Worm (Caenorhabditis elegans) whole organism, dauer: ENCODE results near the gene clec-75.
"Not testable (repeated sequence)": the region's sequence is repeated elsewhere in the genome, so short reads cannot be mapped to it uniquely, and the experiment has no call there.

ENCODE experiments used
- unc-62 ChIP-seq: sonication (generic microtip); optimal IDR thresholded peaks from 2 replicates; lab custom pipeline; 2017; ENCODE audit warnings: missing biosample characterization, missing genetic modification reagents, missing genetic modification characterization

clec-75 gene

ce11 chrIV:3960396-3960795 lies at the start of gene clec-75:
TSS of gene clec-75 (plus strand) at chrIV:3960734.
- TF ChIP-seq unc-62 (GFP tag; lab: Kevin White, UChicago): no peak

- TF ChIP-seq unc-62 (GFP tag; lab: Kevin White, UChicago): not testable (repeated sequence)
Observed at ce11 chrIV:3911848-3912247, 48.7 kb upstream of the clec-75 start, which contains the start of gene F56D6.18. TSS of gene F56D6.18 (minus strand) at chrIV:3911948.

ce11 chrIV:3912598-3912997 lies 47.9 kb upstream of the clec-75 start, which contains the start of gene F56D6.20:
TSS of gene F56D6.20 (plus strand) at chrIV:3912898.
- no peak for TF ChIP-seq unc-62 (GFP tag; lab: Kevin White, UChicago)

ce11 chrIV:3914462-3914861 lies 46.1 kb upstream of the clec-75 start, which contains the start of gene F56D6.19:
TSS of gene F56D6.19 (plus strand) at chrIV:3914762.
- no peak for TF ChIP-seq unc-62 (GFP tag; lab: Kevin White, UChicago)

ce11 chrIV:3915296-3915695 lies 45.2 kb upstream of the clec-75 start, which contains the start of gene srz-20:
TSS of gene srz-20 (plus strand) at chrIV:3915596.
- TF ChIP-seq unc-62 (GFP tag; lab: Kevin White, UChicago): no peak

- TF ChIP-seq unc-62 (GFP tag; lab: Kevin White, UChicago): no peak
Observed at ce11 chrIV:3917405-3917804, 43.1 kb upstream of the clec-75 start, which contains the start of gene F56D6.14. TSS of gene F56D6.14 (plus strand) at chrIV:3917705.

ce11 chrIV:3918160-3918559 lies 42.4 kb upstream of the clec-75 start, which contains the start of gene F56D6.23:
TSS of gene F56D6.23 (plus strand) at chrIV:3918460.
- TF ChIP-seq unc-62 (GFP tag; lab: Kevin White, UChicago): no peak

- no peak for TF ChIP-seq unc-62 (GFP tag; lab: Kevin White, UChicago)
Observed at ce11 chrIV:3919506-3919905, 41.0 kb upstream of the clec-75 start, which contains the start of gene srz-19. TSS of gene srz-19 (plus strand) at chrIV:3919806.

ce11 chrIV:3921898-3922297 lies 38.6 kb upstream of the clec-75 start, which contains the start of gene clec-67:
TSS of gene clec-67 (plus strand) at chrIV:3922165.
- no peak for TF ChIP-seq unc-62 (GFP tag; lab: Kevin White, UChicago)

ce11 chrIV:3926117-3926516 lies 34.4 kb upstream of the clec-75 start, which contains the start of gene clec-68:
TSS of gene clec-68 (plus strand) at chrIV:3926417.
- no peak for TF ChIP-seq unc-62 (GFP tag; lab: Kevin White, UChicago)

- not testable (repeated sequence) for TF ChIP-seq unc-62 (GFP tag; lab: Kevin White, UChicago)
Observed at ce11 chrIV:3932408-3932807, 28.1 kb upstream of the clec-75 start, which contains the start of gene clec-70. TSS of gene clec-70 (plus strand) at chrIV:3932708.

- TF ChIP-seq unc-62 (GFP tag; lab: Kevin White, UChicago): no peak
Observed at ce11 chrIV:3937097-3937496, 23.4 kb upstream of the clec-75 start, which contains the start of gene clec-71. TSS of gene clec-71 (plus strand) at chrIV:3937458.

- no peak for TF ChIP-seq unc-62 (GFP tag; lab: Kevin White, UChicago)
Observed at ce11 chrIV:3941658-3942328, 18.7 kb upstream of the clec-75 start, which contains the start of gene clec-174. TSS of gene clec-174 (minus strand) at chrIV:3941708.

ce11 chrIV:3943003-3943402 lies 17.5 kb upstream of the clec-75 start, which contains the start of gene Y46C8AL.11:
TSS of gene Y46C8AL.11 (plus strand) at chrIV:3943303.
- no peak for TF ChIP-seq unc-62 (GFP tag; lab: Kevin White, UChicago)

ce11 chrIV:3944459-3944858 lies 16.1 kb upstream of the clec-75 start, which contains the start of gene clec-72:
TSS of gene clec-72 (plus strand) at chrIV:3944816.
- no peak for TF ChIP-seq unc-62 (GFP tag; lab: Kevin White, UChicago)

- TF ChIP-seq unc-62 (GFP tag; lab: Kevin White, UChicago): no peak
Observed at ce11 chrIV:3956095-3956494, 4.4 kb upstream of the clec-75 start, which contains the start of gene clec-73. TSS of gene clec-73 (minus strand) at chrIV:3956195.
